Fruit fly (Drosophila melanogaster) whole organism, embryonic: ENCODE results near the gene CG2059.

Experiments
- Ada2b ChIP-seq: fragments of 200-800 bp; sonication (Bioruptor generic); IDR thresholded peaks from 2 replicates; pipeline ENCODE4 v1.3.6; 2022; ENCODE audit warnings: missing biosample characterization, missing genetic modification characterization
- Atf-2 ChIP-seq: fragments of 200-800 bp; sonication (Bioruptor generic); optimal IDR thresholded peaks from 2 replicates; lab custom pipeline; 2016; ENCODE audit warnings: missing biosample characterization, missing genetic modification characterization
- Atf6 ChIP-seq: fragments of 200-800 bp; sonication (Bioruptor generic); IDR thresholded peaks from 2 replicates; pipeline ENCODE4 v1.3.6; 2022; ENCODE audit warnings: missing biosample characterization, missing genetic modification characterization
- BtbVII ChIP-seq: fragments of 200-800 bp; sonication (Bioruptor generic); optimal IDR thresholded peaks from 3 replicates; lab custom pipeline; 2017; ENCODE audit warnings: missing biosample characterization, mild to moderate bottlenecking, missing genetic modification characterization
- CG12071 ChIP-seq: fragments of 200-800 bp; sonication (Bioruptor generic); optimal IDR thresholded peaks from 3 replicates; lab custom pipeline; 2018; ENCODE audit warnings: missing biosample characterization, mild to moderate bottlenecking, missing genetic modification characterization
- CG12104 ChIP-seq: fragments of 200-800 bp; sonication (Bioruptor generic); optimal IDR thresholded peaks from 3 replicates; lab custom pipeline; 2016; ENCODE audit warnings: missing biosample characterization, missing genetic modification characterization
- CG13775 ChIP-seq: fragments of 200-800 bp; sonication (Bioruptor generic); optimal IDR thresholded peaks from 3 replicates; lab custom pipeline; 2017; ENCODE audit warnings: missing biosample characterization, mild to moderate bottlenecking, missing genetic modification characterization
- CG14014 ChIP-seq: fragments of 200-800 bp; sonication (Bioruptor generic); IDR thresholded peaks from 2 replicates; pipeline ENCODE4 v1.3.6; 2022; ENCODE audit warnings: missing biosample characterization, missing genetic modification characterization
- CG14710 ChIP-seq: fragments of 200-800 bp; sonication (Bioruptor generic); optimal IDR thresholded peaks from 3 replicates; lab custom pipeline; 2019; ENCODE audit warnings: missing biosample characterization, mild to moderate bottlenecking, missing genetic modification characterization, moderate library complexity
- CG15696 ChIP-seq: fragments of 200-800 bp; sonication (Bioruptor generic); optimal IDR thresholded peaks from 2 replicates; lab custom pipeline; 2019; ENCODE audit warnings: missing biosample characterization, mild to moderate bottlenecking, missing genetic modification characterization, moderate library complexity
- CG17912 ChIP-seq: fragments of 200-800 bp; sonication (Bioruptor generic); optimal IDR thresholded peaks from 2 replicates; lab custom pipeline; 2018; ENCODE audit warnings: missing biosample characterization, mild to moderate bottlenecking, missing genetic modification characterization
- CG2678 ChIP-seq: fragments of 200-800 bp; sonication (Bioruptor generic); optimal IDR thresholded peaks from 3 replicates; lab custom pipeline; 2019; ENCODE audit warnings: missing biosample characterization, mild to moderate bottlenecking, missing genetic modification characterization, moderate library complexity
- CG32772 ChIP-seq: fragments of 200-800 bp; sonication (Bioruptor generic); IDR thresholded peaks from 2 replicates; pipeline ENCODE4 v1.3.6; 2022; ENCODE audit warnings: missing biosample characterization, missing genetic modification characterization
- CG34422 ChIP-seq: fragments of 200-800 bp; sonication (Bioruptor generic); IDR thresholded peaks from 3 replicates; pipeline ENCODE4 v1.3.6; 2022; ENCODE audit warnings: missing biosample characterization, missing genetic modification characterization
- CG4707 ChIP-seq: fragments of 200-800 bp; sonication (Bioruptor generic); optimal IDR thresholded peaks from 2 replicates; lab custom pipeline; 2018; ENCODE audit warnings: missing biosample characterization, mild to moderate bottlenecking, missing genetic modification characterization, moderate library complexity
- CG4820 ChIP-seq: fragments of 200-800 bp; sonication (Bioruptor generic); optimal IDR thresholded peaks from 3 replicates; lab custom pipeline; 2016; ENCODE audit warnings: missing biosample characterization, missing genetic modification characterization
- CG6175 ChIP-seq: fragments of 200-800 bp; sonication (Bioruptor generic); IDR thresholded peaks from 3 replicates; pipeline ENCODE4 v1.3.6; 2022; ENCODE audit warnings: missing biosample characterization, missing genetic modification characterization
- CG6683 ChIP-seq: fragments of 200-800 bp; sonication (Bioruptor generic); optimal IDR thresholded peaks from 2 replicates; lab custom pipeline; 2017; ENCODE audit warnings: missing biosample characterization, mild to moderate bottlenecking, missing genetic modification characterization, missing genetic modification reagents
- CG7928 ChIP-seq: fragments of 200-800 bp; sonication (Bioruptor generic); optimal IDR thresholded peaks from 2 replicates; lab custom pipeline; 2017; ENCODE audit warnings: missing biosample characterization, mild to moderate bottlenecking, missing genetic modification characterization
- CG7963 ChIP-seq: fragments of 200-800 bp; sonication (Bioruptor generic); IDR thresholded peaks from 3 replicates; pipeline ENCODE4 v1.3.6; 2022; ENCODE audit warnings: missing biosample characterization, missing genetic modification characterization; ENCODE audit not compliant: partially characterized antibody
- CG8765 ChIP-seq: fragments of 200-800 bp; sonication (Bioruptor generic); IDR thresholded peaks from 2 replicates; pipeline ENCODE4 v1.3.6; 2022; ENCODE audit warnings: missing biosample characterization, missing genetic modification characterization
- Elba2 ChIP-seq: fragments of 200-800 bp; sonication (Bioruptor generic); optimal IDR thresholded peaks from 3 replicates; lab custom pipeline; 2016; ENCODE audit warnings: missing biosample characterization, missing genetic modification characterization
- Ets97D ChIP-seq: fragments of 200-800 bp; sonication (Bioruptor generic); optimal IDR thresholded peaks from 3 replicates; lab custom pipeline; 2016; ENCODE audit warnings: missing biosample characterization, missing genetic modification characterization
- Fer3 ChIP-seq: fragments of 200-800 bp; sonication (Bioruptor generic); optimal IDR thresholded peaks from 2 replicates; lab custom pipeline; 2018; ENCODE audit warnings: missing biosample characterization, mild to moderate bottlenecking, missing genetic modification characterization, moderate library complexity
- HLH54F ChIP-seq: fragments of 200-800 bp; sonication (Bioruptor generic); optimal IDR thresholded peaks from 3 replicates; lab custom pipeline; 2016; ENCODE audit warnings: missing biosample characterization, missing genetic modification characterization
- NC2α ChIP-seq: fragments of 200-800 bp; sonication (Bioruptor generic); optimal IDR thresholded peaks from 2 replicates; lab custom pipeline; 2016; ENCODE audit warnings: missing biosample characterization, missing genetic modification characterization
- Nf-YB ChIP-seq: fragments of 200-800 bp; sonication (Bioruptor generic); optimal IDR thresholded peaks from 3 replicates; lab custom pipeline; 2019; ENCODE audit warnings: missing biosample characterization, mild to moderate bottlenecking, missing genetic modification characterization, moderate library complexity
- Oaz ChIP-seq: fragments of 200-800 bp; sonication (Bioruptor generic); IDR thresholded peaks from 2 replicates; pipeline ENCODE4 v1.3.6; 2022; ENCODE audit warnings: missing biosample characterization, missing genetic modification characterization
- Spps ChIP-seq: fragments of 200-800 bp; sonication (Bioruptor generic); optimal IDR thresholded peaks from 2 replicates; lab custom pipeline; 2018; ENCODE audit warnings: missing biosample characterization, mild to moderate bottlenecking, missing genetic modification characterization
- Usf ChIP-seq: fragments of 200-800 bp; sonication (Bioruptor generic); optimal IDR thresholded peaks from 2 replicates; lab custom pipeline; 2017; ENCODE audit warnings: missing genotype, missing biosample characterization, missing genetic modification characterization
- chm ChIP-seq: fragments of 200-800 bp; sonication (Bioruptor generic); IDR thresholded peaks from 2 replicates; pipeline ENCODE4 v1.3.6; 2022; ENCODE audit warnings: missing biosample characterization, missing genetic modification characterization
- corto ChIP-seq: fragments of 200-800 bp; sonication (Bioruptor generic); optimal IDR thresholded peaks from 2 replicates; lab custom pipeline; 2016; ENCODE audit warnings: missing biosample characterization, mild to moderate bottlenecking, missing genetic modification characterization, moderate library complexity
- da ChIP-seq: fragments of 200-800 bp; sonication (Bioruptor generic); optimal IDR thresholded peaks from 2 replicates; lab custom pipeline; 2016; ENCODE audit warnings: missing biosample characterization, missing genetic modification characterization
- danr ChIP-seq: fragments of 200-800 bp; sonication (Bioruptor generic); IDR thresholded peaks from 2 replicates; pipeline ENCODE4 v1.3.6; 2022; ENCODE audit warnings: missing biosample characterization, missing genetic modification characterization
- disco-r ChIP-seq: fragments of 200-800 bp; sonication (Bioruptor generic); optimal IDR thresholded peaks from 2 replicates; lab custom pipeline; 2016; ENCODE audit warnings: missing biosample characterization, missing genetic modification characterization
- fru ChIP-seq: fragments of >200 bp; optimal IDR thresholded peaks from 2 replicates; lab custom pipeline; 2017
- hkb ChIP-seq, 2 experiments: fragments of 200-800 bp in 1 of 2; fragments of >200 bp in 1 of 2; sonication (Bioruptor generic) in 1 of 2; IDR thresholded peaks in 1 of 2; optimal IDR thresholded peaks in 1 of 2; 2 replicates each; pipeline versions ENCODE4 v1.3.6 to Lab custom; 2017 to 2022; ENCODE audit warnings: missing biosample characterization in 1 of 2, missing genetic modification characterization in 1 of 2
- jing ChIP-seq: fragments of 200-800 bp; sonication (Bioruptor generic); optimal IDR thresholded peaks from 2 replicates; lab custom pipeline; 2018; ENCODE audit warnings: missing biosample characterization, mild to moderate bottlenecking, missing genetic modification characterization
- kay ChIP-seq: fragments of 200-800 bp; sonication (Bioruptor generic); optimal IDR thresholded peaks from 2 replicates; lab custom pipeline; 2016; ENCODE audit warnings: missing biosample characterization, missing genetic modification characterization
- lola ChIP-seq, 3 experiments: fragments of >200 bp in 2 of 3; fragments of 200-800 bp in 1 of 3; sonication (Bioruptor generic) in 1 of 3; optimal IDR thresholded peaks; 2 replicates each; lab custom pipeline; 2017 to 2019; ENCODE audit warnings: missing biosample characterization in 3 of 3, missing genetic modification characterization in 3 of 3, mild to moderate bottlenecking in 1 of 3, moderate library complexity in 1 of 3
- odd ChIP-seq: fragments of 200-800 bp; sonication (Bioruptor generic); optimal IDR thresholded peaks from 2 replicates; lab custom pipeline; 2017; ENCODE audit warnings: missing biosample characterization, mild to moderate bottlenecking, missing genetic modification characterization
- pan ChIP-seq, 4 experiments: fragments of >200 bp in 3 of 4; fragments of 200-800 bp in 1 of 4; sonication (Bioruptor generic) in 1 of 4; optimal IDR thresholded peaks in 3 of 4; IDR thresholded peaks in 1 of 4; 2 replicates each; pipeline versions ENCODE4 v1.3.6 to Lab custom; 2017 to 2022; ENCODE audit warnings: missing biosample characterization in 2 of 4, missing genetic modification characterization in 2 of 4, mixed read lengths in 1 of 4
- pb ChIP-seq: fragments of 200-800 bp; sonication (Bioruptor generic); optimal IDR thresholded peaks from 3 replicates; lab custom pipeline; 2016; ENCODE audit warnings: missing biosample characterization, missing genetic modification characterization
- phol ChIP-seq: fragments of 200-800 bp; sonication (Bioruptor generic); optimal IDR thresholded peaks from 3 replicates; lab custom pipeline; 2018; ENCODE audit warnings: missing biosample characterization, mild to moderate bottlenecking, missing genetic modification characterization, moderate library complexity
- salm ChIP-seq: fragments of 200-800 bp; sonication (Bioruptor generic); optimal IDR thresholded peaks from 2 replicates; lab custom pipeline; 2018; ENCODE audit warnings: missing biosample characterization, mild to moderate bottlenecking, missing genetic modification characterization
- seq ChIP-seq: fragments of 200-800 bp; sonication (Bioruptor generic); IDR thresholded peaks from 2 replicates; pipeline ENCODE4 v1.3.6; 2022; ENCODE audit warnings: missing biosample characterization, missing genetic modification characterization
- slou ChIP-seq: fragments of 200-800 bp; sonication (Bioruptor generic); optimal IDR thresholded peaks from 3 replicates; lab custom pipeline; 2016; ENCODE audit warnings: missing biosample characterization, missing genetic modification characterization
- tap ChIP-seq: fragments of 200-800 bp; optimal IDR thresholded peaks from 3 replicates; lab custom pipeline; 2019; ENCODE audit warnings: missing biosample characterization, mild to moderate bottlenecking, missing genetic modification characterization, moderate library complexity
- tna ChIP-seq: fragments of 200-800 bp; sonication (Bioruptor generic); IDR thresholded peaks from 2 replicates; pipeline ENCODE4 v1.3.6; 2022; ENCODE audit warnings: missing biosample characterization, missing genetic modification characterization; ENCODE audit not compliant: partially characterized antibody
- ttk ChIP-seq: fragments of 200-800 bp; sonication (Bioruptor generic); IDR thresholded peaks from 2 replicates; pipeline ENCODE4 v2.1.2; 2022; ENCODE audit warnings: missing biosample characterization, missing genetic modification characterization
- wek ChIP-seq: fragments of 200-800 bp; sonication (Bioruptor generic); optimal IDR thresholded peaks from 3 replicates; lab custom pipeline; 2018; ENCODE audit warnings: missing biosample characterization, mild to moderate bottlenecking, missing genetic modification characterization, moderate library complexity

Gene CG2059

dm6 chrX:7300356-7300721 is 14.2 kb downstream of the CG2059 start (continued):
- TF ChIP-seq Spps (tag; lab: Kevin White, UChicago) (no peak), CG15696 (tag; lab: Kevin White, UChicago) (no peak), BtbVII (peak; percentile 23), pan (optimal IDR thresholded peaks at IDR 0.05; lab: Kevin White, UChicago) (no peak), pan (GFP tag; optimal IDR thresholded peaks at IDR 0.05 in 1 of 2, IDR thresholded peaks at IDR 0.05 in 1 of 2) (no peak), Atf-2 (GFP tag; lab: Kevin White, UChicago) (no peak), Ada2b (GFP tag; lab: Robert Waterston, UW) (no peak), Elba2 (GFP tag; lab: Kevin White, UChicago) (no peak), CG8765 (GFP tag; lab: Robert Waterston, UW) (peak; percentile 69; the same call in 1 of the 2 replicates), CG14014 (GFP tag; lab: Robert Waterston, UW) (0 out of 2 replicates have a peak, but pooled peaks have one; percentile 5), jing (GFP tag; lab: Kevin White, UChicago) (no peak), Ets97D (GFP tag; lab: Kevin White, UChicago) (no peak), CG14710 (tag; lab: Kevin White, UChicago) (no peak), disco-r (GFP tag; lab: Kevin White, UChicago) (no peak), NC2α (no peak), danr (GFP tag; lab: Robert Waterston, UW) (no peak), CG2678 (tag; lab: Kevin White, UChicago) (peak; percentile 23), CG6175 (GFP tag; lab: Robert Waterston, UW) (peak; percentile 30; the same call in 1 of the 3 replicates), CG12071 (GFP tag; lab: Kevin White, UChicago) (peak; percentile 4), HLH54F (GFP tag; lab: Kevin White, UChicago) (no peak), CG7963 (GFP tag; lab: Robert Waterston, UW) (no peak), ttk (GFP tag; lab: Robert Waterston, UW) (0 out of 2 replicates have a peak, but pooled peaks have one; percentile 14), CG7928 (GFP tag; lab: Kevin White, UChicago) (peak; percentile 91), kay (GFP tag; lab: Kevin White, UChicago) (no peak), pb (GFP tag; lab: Kevin White, UChicago) (no peak), Oaz (GFP tag; lab: Robert Waterston, UW) (no peak), Usf (GFP tag; lab: Kevin White, UChicago) (no peak), Nf-YB (GFP tag; lab: Kevin White, UChicago) (no peak), fru (lab: Kevin White, UChicago) (no peak), CG6683 (GFP tag; lab: Kevin White, UChicago) (no peak), CG17912 (no peak), slou (no peak), corto (GFP tag; lab: Kevin White, UChicago) (no peak), tna (GFP tag; lab: Robert Waterston, UW) (no peak), chm (GFP tag; lab: Robert Waterston, UW) (no peak), CG32772 (no peak; the same call in 1 of the 2 replicates), CG13775 (GFP tag; lab: Kevin White, UChicago) (no peak), hkb (optimal IDR thresholded peaks at IDR 0.05; lab: Kevin White, UChicago) (no peak), hkb (GFP tag; IDR thresholded peaks at IDR 0.05; lab: Robert Waterston, UW) (no peak), wek (GFP tag; lab: Kevin White, UChicago) (no peak), lola (GFP tag; optimal IDR thresholded peaks at IDR 0.05; lab: Kevin White, UChicago) (no peak), tap (tag; lab: Kevin White, UChicago) (no peak), Fer3 (tag; lab: Kevin White, UChicago) (peak; percentile 10), phol (tag; lab: Kevin White, UChicago) (peak; percentile 65), salm (tag; lab: Kevin White, UChicago) (no peak), da (GFP tag; lab: Kevin White, UChicago) (no peak), Atf6 (GFP tag; lab: Robert Waterston, UW) (no peak), CG34422 (GFP tag; lab: Robert Waterston, UW) (0 out of 3 replicates have a peak, but pooled peaks have one; percentile 7), CG4820 (GFP tag; lab: Kevin White, UChicago) (no peak), CG4707 (no peak), seq (GFP tag; lab: Robert Waterston, UW) (no peak), CG12104 (GFP tag; lab: Kevin White, UChicago) (no peak), odd (no peak)
